Worm (Caenorhabditis elegans) whole organism, L4 larva: ENCODE data around the gene unc-130.

ENCODE experiments used
- F49E8.2 ChIP-seq: sonication (generic microtip); optimal IDR thresholded peaks from 2 replicates; lab custom pipeline; 2016; ENCODE audit warnings: missing compliant biosample characterization, mild to moderate bottlenecking, missing genetic modification characterization, borderline replicate concordance
- aha-1 ChIP-seq: fragments of 150-350 bp; peaks from one replicate; lab custom pipeline; 2014; ENCODE audit warnings: missing biosample characterization, missing genetic modification characterization
- attf-4 ChIP-seq: sonication (generic microtip); optimal IDR thresholded peaks from 3 replicates; lab custom pipeline; 2017; ENCODE audit warnings: missing biosample characterization, missing genetic modification characterization
- ceh-82 ChIP-seq: sonication (generic microtip); optimal IDR thresholded peaks from 2 replicates; lab custom pipeline; 2017; ENCODE audit warnings: missing biosample characterization, missing genetic modification characterization
- daf-19 ChIP-seq: fragments of 200-800 bp; sonication (Bioruptor generic); conservative IDR thresholded peaks from 2 replicates; pipeline ENCODE4 v1.3.6; 2022; ENCODE audit warnings: missing genetic modification characterization, missing compliant biosample characterization
- dmd-9 ChIP-seq: fragments of 200-800 bp; sonication (Bioruptor generic); IDR thresholded peaks from 2 replicates; pipeline ENCODE4 v1.3.6; 2022; ENCODE audit warnings: missing genetic modification reagents, missing genetic modification characterization, missing compliant biosample characterization
- dpl-1 ChIP-seq: fragments of 150-350 bp; optimal IDR thresholded peaks from 2 replicates; lab custom pipeline; 2014; ENCODE audit warnings: missing biosample characterization, missing genetic modification reagents, missing genetic modification characterization
- jun-1 ChIP-seq: fragments of 150-350 bp; optimal IDR thresholded peaks from 2 replicates; lab custom pipeline; 2014; ENCODE audit warnings: missing biosample characterization, missing genetic modification reagents, missing genetic modification characterization
- mxl-3 ChIP-seq: fragments of 200-800 bp; sonication (Bioruptor generic); optimal IDR thresholded peaks from 2 replicates; lab custom pipeline; 2018; ENCODE audit warnings: mild to moderate bottlenecking, missing genetic modification characterization, missing compliant biosample characterization
- nhr-237 ChIP-seq: sonication (generic microtip); optimal IDR thresholded peaks from 2 replicates; lab custom pipeline; 2017; ENCODE audit warnings: missing biosample characterization, missing genetic modification characterization
- nhr-25 ChIP-seq: sonication (generic microtip); optimal IDR thresholded peaks from 2 replicates; lab custom pipeline; 2017; ENCODE audit warnings: missing genetic modification characterization, mild to moderate bottlenecking, missing compliant biosample characterization, antibody characterized with exemption, moderate library complexity, borderline replicate concordance; ENCODE audit not compliant: insufficient read depth
- vab-7 ChIP-seq: fragments of 200-800 bp; sonication (Bioruptor generic); IDR thresholded peaks from 2 replicates; pipeline ENCODE4 v1.3.6; 2022; ENCODE audit warnings: missing genetic modification reagents, missing genetic modification characterization, missing compliant biosample characterization

- TF ChIP-seq ceh-82 (tag; lab: Kevin White, UChicago) (no peak), nhr-25 (no peak), vab-7 (GFP tag; lab: Robert Waterston, UW) (no peak), aha-1 (no peak), daf-19 (GFP tag; lab: Robert Waterston, UW) (no peak), dmd-9 (GFP tag; lab: Robert Waterston, UW) (no peak), attf-4 (tag; lab: Kevin White, UChicago) (no peak), mxl-3 (GFP tag; lab: Kevin White, UChicago) (no peak), dpl-1 (no peak), nhr-237 (tag; lab: Kevin White, UChicago) (no peak), F49E8.2 (tag; lab: Kevin White, UChicago) (no peak), jun-1 (no peak)
Observed at ce11 chrII:11270829-11271228, 10.9 kb upstream of the unc-130 start.
